Worm (Caenorhabditis elegans) whole organism, L1 larva: ENCODE data around the gene F10E9.2.

Source experiments
- aly-2 ChIP-seq: fragments of 150-350 bp; optimal IDR thresholded peaks from 2 replicates; lab custom pipeline; 2014; ENCODE audit warnings: missing biosample characterization, missing genetic modification characterization
- ceh-8 ChIP-seq: fragments of 200-800 bp; sonication (Bioruptor generic); optimal IDR thresholded peaks from 2 replicates; lab custom pipeline; 2018; ENCODE audit warnings: mild to moderate bottlenecking, missing genetic modification characterization, moderate library complexity, missing compliant biosample characterization
- efl-1 ChIP-seq, 4 experiments: fragments of 150-350 bp; optimal IDR thresholded peaks in 3 of 4; peaks in 1 of 4; 1 replicate in 1 of 4; 2 replicates in 3 of 4; lab custom pipeline; 2014; ENCODE audit warnings: missing biosample characterization in 2 of 4, missing genetic modification characterization in 2 of 4, missing genetic modification reagents in 2 of 4
- elt-3 ChIP-seq, 6 experiments: fragments of 150-350 bp in 1 of 6; sonication (generic microtip); optimal IDR thresholded peaks; 2 replicates each; lab custom pipeline; 2017 to 2018; ENCODE audit warnings: missing biosample characterization in 6 of 6, missing genetic modification characterization in 6 of 6, inconsistent platforms in 1 of 6
- ets-5 ChIP-seq: fragments of 200-800 bp; sonication (Bioruptor generic); IDR thresholded peaks from 2 replicates; pipeline ENCODE4 v1.3.6; 2022; ENCODE audit warnings: missing genetic modification characterization, missing compliant biosample characterization
- lin-13 ChIP-seq: fragments of 150-350 bp; optimal IDR thresholded peaks from 2 replicates; lab custom pipeline; 2014; ENCODE audit warnings: missing biosample characterization, missing genetic modification reagents, missing genetic modification characterization
- nhr-12 ChIP-seq: sonication (generic microtip); optimal IDR thresholded peaks from 2 replicates; lab custom pipeline; 2017; ENCODE audit warnings: missing biosample characterization, missing genetic modification characterization
- nhr-20 ChIP-seq: sonication (generic microtip); optimal IDR thresholded peaks from 2 replicates; lab custom pipeline; 2016; ENCODE audit warnings: mild to moderate bottlenecking, missing genetic modification characterization, missing compliant biosample characterization
- pqm-1 ChIP-seq: sonication (generic microtip); optimal IDR thresholded peaks from 3 replicates; lab custom pipeline; 2017; ENCODE audit warnings: missing biosample characterization, missing genetic modification characterization
- ztf-11 ChIP-seq, 2 experiments: sonication (generic microtip); optimal IDR thresholded peaks; 2 replicates each; lab custom pipeline; 2016 to 2017; ENCODE audit warnings: missing genetic modification characterization in 2 of 2, missing biosample characterization in 1 of 2, missing compliant biosample characterization in 1 of 2

DNA sequence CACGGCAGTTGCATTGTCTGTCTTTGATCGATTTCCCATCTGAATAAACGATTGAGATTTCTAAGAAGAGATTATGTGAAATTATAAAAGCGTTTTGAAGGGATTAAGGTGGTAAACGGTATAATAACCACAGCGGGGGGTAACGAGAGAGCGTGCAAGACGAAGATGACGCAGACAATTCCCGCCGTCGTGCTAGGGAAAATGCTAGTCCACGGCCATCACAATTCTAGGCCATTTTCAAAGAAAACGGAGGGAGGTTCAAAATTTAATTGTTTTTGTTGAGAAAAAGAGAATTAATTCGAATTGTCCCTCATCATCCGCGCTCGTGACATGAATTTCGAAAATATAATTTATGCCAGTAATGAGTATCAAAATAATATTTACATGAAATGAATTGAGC lies 6.6 kb downstream of the F10E9.2 start, which contains the start of gene F10E9.11:
- TF ChIP-seq ztf-11 (tag; optimal IDR thresholded peaks at IDR 0.05; lab: Kevin White, UChicago) (peak in 1 of 2 experiments; percentile 91), efl-1 (optimal IDR thresholded peaks at IDR 0.05; lab: Kevin White, UChicago) (peak; percentile 97 to 99), efl-1 (GFP tag; optimal IDR thresholded peaks at IDR 0.05 in 1 of 2; lab: Kevin White, UChicago) (peak; percentile 96 to 99), ets-5 (no peak), aly-2 (tag; lab: Kevin White, UChicago) (no peak), ceh-8 (GFP tag; lab: Kevin White, UChicago) (peak; percentile 45), nhr-20 (peak; percentile 86), elt-3 (tag; optimal IDR thresholded peaks at IDR 0.05; lab: Kevin White, UChicago) (peak in 3 of 6 experiments; percentile 25 to 52 (median 28)), lin-13 (GFP tag; lab: Kevin White, UChicago) (peak; percentile 75), nhr-12 (tag; lab: Kevin White, UChicago) (no peak), pqm-1 (no peak)
